Fruit fly (Drosophila melanogaster) whole organism, embryonic: ENCODE results near the gene Gmap.

Experiments used
- CG14014 ChIP-seq: fragments of 200-800 bp; sonication (Bioruptor generic); IDR thresholded peaks from 2 replicates; pipeline ENCODE4 v1.3.6; 2022; ENCODE audit warnings: missing biosample characterization, missing genetic modification characterization
- CG17612 ChIP-seq: fragments of 200-800 bp; sonication (Bioruptor generic); IDR thresholded peaks from 2 replicates; pipeline ENCODE4 v1.3.6; 2022; ENCODE audit warnings: missing biosample characterization, missing genetic modification characterization
- CG1792 ChIP-seq: fragments of 200-800 bp; sonication (Bioruptor generic); optimal IDR thresholded peaks from 2 replicates; lab custom pipeline; 2016; ENCODE audit warnings: missing biosample characterization, missing genetic modification characterization
- CG18011 ChIP-seq: fragments of 200-800 bp; sonication (Bioruptor generic); optimal IDR thresholded peaks from 2 replicates; lab custom pipeline; 2017; ENCODE audit warnings: missing biosample characterization, missing genetic modification characterization, mild to moderate bottlenecking, moderate library complexity, missing genotype
- CG8478 ChIP-seq: fragments of >200 bp; optimal IDR thresholded peaks from 2 replicates; lab custom pipeline; 2018
- Dek ChIP-seq: fragments of 200-800 bp; sonication (Bioruptor generic); optimal IDR thresholded peaks from 3 replicates; lab custom pipeline; 2019; ENCODE audit warnings: missing biosample characterization, mild to moderate bottlenecking, missing genetic modification characterization, moderate library complexity
- ERR ChIP-seq: fragments of 200-800 bp; sonication (Bioruptor generic); optimal IDR thresholded peaks from 2 replicates; lab custom pipeline; 2016; ENCODE audit warnings: missing biosample characterization, missing genetic modification characterization
- Hmr ChIP-seq: fragments of 200-800 bp; sonication (Bioruptor generic); optimal IDR thresholded peaks from 3 replicates; lab custom pipeline; 2017; ENCODE audit warnings: mild to moderate bottlenecking, missing biosample characterization, missing genetic modification reagents, missing genetic modification characterization
- kay ChIP-seq: fragments of 200-800 bp; sonication (Bioruptor generic); optimal IDR thresholded peaks from 2 replicates; lab custom pipeline; 2016; ENCODE audit warnings: missing biosample characterization, missing genetic modification characterization
- oc ChIP-seq: fragments of 200-800 bp; sonication (Bioruptor generic); optimal IDR thresholded peaks from 2 replicates; lab custom pipeline; 2018; ENCODE audit warnings: missing biosample characterization, mild to moderate bottlenecking, missing genetic modification characterization, moderate library complexity
- scrt ChIP-seq: fragments of 200-800 bp; sonication (Bioruptor generic); optimal IDR thresholded peaks from 2 replicates; lab custom pipeline; 2018; ENCODE audit warnings: missing biosample characterization, mild to moderate bottlenecking, missing genetic modification characterization, moderate library complexity

- TF ChIP-seq CG14014 (GFP tag; lab: Robert Waterston, UW) (no peak), kay (GFP tag; lab: Kevin White, UChicago) (no peak), scrt (GFP tag; lab: Kevin White, UChicago) (no peak), CG18011 (peak; percentile 95), Dek (tag; lab: Kevin White, UChicago) (no peak), Hmr (no peak), CG8478 (no peak), ERR (no peak), CG1792 (no peak), oc (no peak), CG17612 (GFP tag; lab: Robert Waterston, UW) (no peak)
These were observed 19.2 kb upstream of the Gmap start, which contains the start of the genes CG15642 and CG15641 for dm6 chrX:15467402-15467941.
